Worm (Caenorhabditis elegans) whole organism, L4 larva: ENCODE measurements around the gene F02E11.7.

ENCODE experiments used
- D1046.2 ChIP-seq: fragments of 200-800 bp; sonication (Bioruptor generic); IDR thresholded peaks from 2 replicates; pipeline ENCODE4 v1.3.6; 2022; ENCODE audit warnings: missing genetic modification characterization, missing compliant biosample characterization
- R02D3.7 ChIP-seq: fragments of 150-350 bp; sonication (generic microtip); optimal IDR thresholded peaks from 3 replicates; lab custom pipeline; 2014; ENCODE audit warnings: missing biosample characterization, missing genetic modification characterization
- T26A8.4 ChIP-seq: fragments of 200-800 bp; sonication (Bioruptor generic); IDR thresholded peaks from 2 replicates; pipeline ENCODE4 v1.3.6; 2022; ENCODE audit warnings: missing genetic modification characterization, missing compliant biosample characterization
- Y105C5A.15 ChIP-seq: fragments of 200-800 bp; sonication (Bioruptor generic); IDR thresholded peaks from 2 replicates; pipeline ENCODE4 v1.3.6; 2022; ENCODE audit warnings: missing genetic modification characterization, missing compliant biosample characterization
- Y48G9A.11 ChIP-seq: fragments of 200-800 bp; sonication (Bioruptor generic); IDR thresholded peaks from 2 replicates; pipeline ENCODE4 v1.3.6; 2022; ENCODE audit warnings: missing genetic modification reagents, missing genetic modification characterization, missing compliant biosample characterization
- aly-2 ChIP-seq: sonication (generic microtip); optimal IDR thresholded peaks from 2 replicates; lab custom pipeline; 2018; ENCODE audit warnings: missing biosample characterization, missing genetic modification characterization
- ceh-20 ChIP-seq: fragments of 200-800 bp; sonication (Bioruptor generic); IDR thresholded peaks from 2 replicates; pipeline ENCODE4 v1.3.6; 2022; ENCODE audit warnings: missing genetic modification reagents, missing genetic modification characterization, missing compliant biosample characterization
- ceh-32 ChIP-seq: sonication (generic microtip); optimal IDR thresholded peaks from 2 replicates; lab custom pipeline; 2016; ENCODE audit warnings: mild to moderate bottlenecking, missing genetic modification characterization, missing compliant biosample characterization; ENCODE audit not compliant: poor library complexity
- ceh-62 ChIP-seq: sonication (generic microtip); optimal IDR thresholded peaks from 2 replicates; lab custom pipeline; 2017; ENCODE audit warnings: missing biosample characterization, missing genetic modification characterization
- cey-2 ChIP-seq: sonication (generic microtip); optimal IDR thresholded peaks from 3 replicates; lab custom pipeline; 2017; ENCODE audit warnings: missing genetic modification characterization, mild to moderate bottlenecking, missing compliant biosample characterization, antibody characterized with exemption, borderline replicate concordance; ENCODE audit not compliant: insufficient read depth
- daf-16 ChIP-seq, 3 experiments: sonication (generic microtip); optimal IDR thresholded peaks; 2 replicates each; lab custom pipeline; 2016 to 2017; ENCODE audit warnings: missing genetic modification characterization in 3 of 3, missing genetic modification reagents in 3 of 3, mild to moderate bottlenecking in 2 of 3, missing compliant biosample characterization in 2 of 3, missing biosample characterization in 1 of 3, moderate library complexity in 1 of 3
- daf-19 ChIP-seq: fragments of 200-800 bp; sonication (Bioruptor generic); conservative IDR thresholded peaks from 2 replicates; pipeline ENCODE4 v1.3.6; 2022; ENCODE audit warnings: missing genetic modification characterization, missing compliant biosample characterization
- dmd-6 ChIP-seq: fragments of 200-800 bp; sonication (Bioruptor generic); IDR thresholded peaks from 2 replicates; pipeline ENCODE4 v1.3.6; 2022; ENCODE audit warnings: missing genetic modification reagents, missing genetic modification characterization, missing compliant biosample characterization
- dmd-9 ChIP-seq: fragments of 200-800 bp; sonication (Bioruptor generic); IDR thresholded peaks from 2 replicates; pipeline ENCODE4 v1.3.6; 2022; ENCODE audit warnings: missing genetic modification reagents, missing genetic modification characterization, missing compliant biosample characterization
- duxl-1 ChIP-seq: sonication (generic microtip); optimal IDR thresholded peaks from 2 replicates; lab custom pipeline; 2016; ENCODE audit warnings: mild to moderate bottlenecking, missing genetic modification characterization, moderate library complexity, missing compliant biosample characterization; ENCODE audit not compliant: poor library complexity
- dve-1 ChIP-seq: sonication (generic microtip); optimal IDR thresholded peaks from 2 replicates; lab custom pipeline; 2017; ENCODE audit warnings: antibody characterized with exemption, mild to moderate bottlenecking, missing genetic modification characterization, missing compliant biosample characterization; ENCODE audit not compliant: insufficient read depth
- egl-27 ChIP-seq: sonication (generic microtip); optimal IDR thresholded peaks from 3 replicates; lab custom pipeline; 2017; ENCODE audit warnings: missing biosample characterization, missing genetic modification reagents, missing genetic modification characterization
- fos-1 ChIP-seq: fragments of 150-350 bp; optimal IDR thresholded peaks from 2 replicates; lab custom pipeline; 2014; ENCODE audit warnings: missing biosample characterization, missing genetic modification characterization
- hlh-11 ChIP-seq: fragments of 200-800 bp; sonication (Bioruptor generic); optimal IDR thresholded peaks from 2 replicates; lab custom pipeline; 2018; ENCODE audit warnings: mild to moderate bottlenecking, missing genetic modification characterization, missing compliant biosample characterization
- hlh-30 ChIP-seq: sonication (generic microtip); optimal IDR thresholded peaks from 2 replicates; lab custom pipeline; 2017; ENCODE audit warnings: antibody characterized with exemption, mild to moderate bottlenecking, missing genetic modification characterization, missing compliant biosample characterization; ENCODE audit not compliant: insufficient read depth
- lin-1 ChIP-seq: fragments of 200-800 bp; sonication (Bioruptor generic); IDR thresholded peaks from 2 replicates; pipeline ENCODE4 v1.3.6; 2022; ENCODE audit warnings: missing genetic modification reagents, missing genetic modification characterization, missing compliant biosample characterization
- lin-38 ChIP-seq: fragments of 200-800 bp; sonication (Bioruptor generic); IDR thresholded peaks from 2 replicates; pipeline ENCODE4 v1.3.6; 2022; ENCODE audit warnings: missing genetic modification reagents, missing genetic modification characterization, missing compliant biosample characterization
- lir-3 ChIP-seq: sonication (generic microtip); optimal IDR thresholded peaks from 2 replicates; lab custom pipeline; 2016; ENCODE audit warnings: mild to moderate bottlenecking, missing genetic modification characterization, missing compliant biosample characterization
- madf-9 ChIP-seq: fragments of 200-800 bp; sonication (Bioruptor generic); conservative IDR thresholded peaks from 2 replicates; pipeline ENCODE4 v1.3.6; 2022; ENCODE audit warnings: missing genetic modification reagents, missing genetic modification characterization, missing compliant biosample characterization
- mdl-1 ChIP-seq, 2 experiments: fragments of 150-350 bp in 1 of 2; sonication (generic microtip) in 1 of 2; optimal IDR thresholded peaks; 2 replicates each; lab custom pipeline; 2014 to 2017; ENCODE audit warnings: missing biosample characterization in 2 of 2, missing genetic modification characterization in 2 of 2
- mxl-2 ChIP-seq: fragments of 200-800 bp; sonication (Bioruptor generic); conservative IDR thresholded peaks from 2 replicates; pipeline ENCODE4 v1.3.6; 2022; ENCODE audit warnings: missing genetic modification reagents, missing genetic modification characterization, missing compliant biosample characterization
- nhr-102 ChIP-seq: sonication (generic microtip); optimal IDR thresholded peaks from 2 replicates; lab custom pipeline; 2016; ENCODE audit warnings: mild to moderate bottlenecking, missing genetic modification characterization, moderate library complexity, missing compliant biosample characterization
- nhr-25 ChIP-seq: sonication (generic microtip); optimal IDR thresholded peaks from 2 replicates; lab custom pipeline; 2017; ENCODE audit warnings: missing genetic modification characterization, mild to moderate bottlenecking, missing compliant biosample characterization, antibody characterized with exemption, moderate library complexity, borderline replicate concordance; ENCODE audit not compliant: insufficient read depth
- nhr-28 ChIP-seq: fragments of 150-350 bp; optimal IDR thresholded peaks from 2 replicates; lab custom pipeline; 2014; ENCODE audit warnings: missing biosample characterization, missing genetic modification characterization
- nhr-76 ChIP-seq: fragments of 150-350 bp; optimal IDR thresholded peaks from 2 replicates; lab custom pipeline; 2014; ENCODE audit warnings: missing biosample characterization, missing genetic modification characterization
- php-3 ChIP-seq: fragments of 200-800 bp; sonication (Bioruptor generic); IDR thresholded peaks from 2 replicates; pipeline ENCODE4 v1.3.6; 2022; ENCODE audit warnings: missing genetic modification reagents, missing genetic modification characterization, missing compliant biosample characterization
- pqm-1 ChIP-seq: sonication (generic microtip); optimal IDR thresholded peaks from 2 replicates; lab custom pipeline; 2017; ENCODE audit warnings: missing biosample characterization, missing genetic modification characterization
- saeg-2 ChIP-seq: fragments of 200-800 bp; sonication (Bioruptor generic); IDR thresholded peaks from 2 replicates; pipeline ENCODE4 v1.3.6; 2022; ENCODE audit warnings: missing genetic modification reagents, missing genetic modification characterization, missing compliant biosample characterization
- sdz-12 ChIP-seq: fragments of 200-800 bp; sonication (Bioruptor generic); optimal IDR thresholded peaks from 2 replicates; lab custom pipeline; 2018; ENCODE audit warnings: mild to moderate bottlenecking, missing genetic modification characterization, missing compliant biosample characterization
- skn-1 ChIP-seq: fragments of 150-350 bp; optimal IDR thresholded peaks from 2 replicates; lab custom pipeline; 2014; ENCODE audit warnings: missing biosample characterization, missing genetic modification characterization
- spr-3 ChIP-seq: fragments of 200-800 bp; sonication (Bioruptor generic); optimal IDR thresholded peaks from 2 replicates; lab custom pipeline; 2018; ENCODE audit warnings: mild to moderate bottlenecking, missing genetic modification characterization, missing compliant biosample characterization
- tra-1 ChIP-seq: fragments of 200-800 bp; sonication (Bioruptor generic); IDR thresholded peaks from 2 replicates; pipeline ENCODE4 v1.3.6; 2022; ENCODE audit warnings: missing genetic modification reagents, missing genetic modification characterization, missing compliant biosample characterization
- unc-39 ChIP-seq: sonication (generic microtip); optimal IDR thresholded peaks from 2 replicates; lab custom pipeline; 2017; ENCODE audit warnings: missing biosample characterization, missing genetic modification characterization
- zfp-2 ChIP-seq: sonication (generic microtip); optimal IDR thresholded peaks from 2 replicates; lab custom pipeline; 2016; ENCODE audit warnings: mild to moderate bottlenecking, missing genetic modification characterization, missing compliant biosample characterization
- zip-2 ChIP-seq: fragments of 150-350 bp; optimal IDR thresholded peaks from 2 replicates; lab custom pipeline; 2014; ENCODE audit warnings: missing biosample characterization, missing genetic modification characterization
- ztf-11 ChIP-seq: fragments of 150-350 bp; optimal IDR thresholded peaks from 2 replicates; lab custom pipeline; 2014; ENCODE audit warnings: missing biosample characterization, missing genetic modification characterization

The F02E11.7 gene

ce11 chrII:3310957-3311657 is 43.6 kb downstream of the F02E11.7 start:
- TF ChIP-seq duxl-1 (tag; lab: Kevin White, UChicago): peak; percentile 69
- TF ChIP-seq nhr-76 (tag; lab: Kevin White, UChicago): no peak
- peak; percentile 56 for TF ChIP-seq pqm-1 (tag; lab: Kevin White, UChicago)
- peak; percentile 40 for TF ChIP-seq lin-38
- peak; percentile 13; the same call in 1 of the 2 replicates for TF ChIP-seq dmd-6 (GFP tag; lab: Robert Waterston, UW)
- peak; percentile 23 for TF ChIP-seq nhr-28 (tag; lab: Kevin White, UChicago)
- TF ChIP-seq aly-2 (tag; lab: Kevin White, UChicago): no peak
- TF ChIP-seq unc-39 (tag; lab: Kevin White, UChicago): no peak
- TF ChIP-seq madf-9 (GFP tag; lab: Robert Waterston, UW): no peak
- no peak for TF ChIP-seq ztf-11
- no peak for TF ChIP-seq daf-16 (GFP tag; optimal IDR thresholded peaks at IDR 0.05; lab: Kevin White, UChicago)
- peak; percentile 11 for TF ChIP-seq daf-16 (tag; optimal IDR thresholded peaks at IDR 0.05; lab: Kevin White, UChicago)
- TF ChIP-seq, all 104 proteins: peak for 6

ce11 chrII:3313442-3313841 is 46.0 kb downstream of the F02E11.7 start, which contains the start of gene F39E9.6:
TSS of gene F39E9.6 (minus strand) at chrII:3313542.
- TF ChIP-seq D1046.2 (GFP tag; lab: Robert Waterston, UW) (no peak), mxl-2 (GFP tag; lab: Robert Waterston, UW) (no peak), lin-38 (no peak), T26A8.4 (GFP tag; lab: Robert Waterston, UW) (no peak), dmd-9 (GFP tag; lab: Robert Waterston, UW) (no peak), tra-1 (GFP tag; lab: Robert Waterston, UW) (no peak), cey-2 (tag; lab: Kevin White, UChicago) (no peak), skn-1 (no peak), zip-2 (tag; lab: Kevin White, UChicago) (no peak)
- TF ChIP-seq, all 104 proteins: peak for 0

ce11 chrII:3318839-3319238 is 51.4 kb downstream of the F02E11.7 start:
- TF ChIP-seq lin-1 (GFP tag; lab: Robert Waterston, UW) (no peak), fos-1 (no peak), zfp-2 (tag; lab: Kevin White, UChicago) (no peak), daf-16 (GFP tag; optimal IDR thresholded peaks at IDR 0.05; lab: Kevin White, UChicago) (no peak), daf-16 (tag; optimal IDR thresholded peaks at IDR 0.05; lab: Kevin White, UChicago) (peak; percentile 20), Y105C5A.15 (no peak), nhr-76 (tag; lab: Kevin White, UChicago) (no peak), dve-1 (tag; lab: Kevin White, UChicago) (peak; percentile 23), ceh-32 (tag; lab: Kevin White, UChicago) (no peak), daf-19 (GFP tag; lab: Robert Waterston, UW) (no peak), pqm-1 (tag; lab: Kevin White, UChicago) (peak; percentile 33), lir-3 (no peak), egl-27 (tag; lab: Kevin White, UChicago) (no peak), Y48G9A.11 (GFP tag; lab: Robert Waterston, UW) (no peak), hlh-30 (tag; lab: Kevin White, UChicago) (no peak), nhr-102 (no peak), nhr-28 (tag; lab: Kevin White, UChicago) (peak; percentile 68), ceh-20 (GFP tag; lab: Robert Waterston, UW) (no peak), mdl-1 (tag; optimal IDR thresholded peaks at IDR 0.05; lab: Kevin White, UChicago) (no peak), php-3 (GFP tag; lab: Robert Waterston, UW) (peak; percentile 87), zip-2 (tag; lab: Kevin White, UChicago) (no peak), R02D3.7 (no peak), nhr-25 (tag; lab: Kevin White, UChicago) (no peak), lin-38 (no peak), sdz-12 (GFP tag; lab: Kevin White, UChicago) (no peak), ceh-62 (tag; lab: Kevin White, UChicago) (no peak), hlh-11 (peak; percentile 43), saeg-2 (no peak), spr-3 (GFP tag; lab: Kevin White, UChicago) (no peak), dmd-6 (GFP tag; lab: Robert Waterston, UW) (peak; percentile 73)
